Worm (Caenorhabditis elegans): ENCODE data around the gene K08D10.14.

DNA sequence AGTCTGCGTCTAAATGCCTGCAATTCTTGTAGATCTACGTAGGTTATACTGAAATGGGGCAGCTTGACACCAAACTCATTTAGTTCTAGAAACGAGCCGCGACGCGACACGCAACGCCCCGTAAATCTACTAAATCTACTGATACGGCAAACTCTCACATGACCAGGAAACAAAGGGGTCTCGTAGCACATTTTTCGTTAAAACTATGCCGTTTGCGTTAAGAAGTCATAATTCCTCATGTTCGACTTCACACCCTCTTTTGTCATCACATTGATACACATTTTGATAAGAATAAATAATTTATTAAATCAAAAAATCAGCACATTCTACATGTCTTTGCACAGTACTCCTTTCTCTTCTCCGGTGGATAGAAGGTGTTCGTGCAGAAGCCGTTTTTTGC is 33.7 kb upstream of the K08D10.14 start:
- TF ChIP-seq pha-4 (GFP tag; IDR thresholded peaks at IDR 0.05) (no peak), pha-4 (tag; optimal IDR thresholded peaks at IDR 0.05) (no peak), unc-62 (GFP tag; optimal IDR thresholded peaks at IDR 0.05 in 1 of 2) (no peak), unc-62 (tag; optimal IDR thresholded peaks at IDR 0.05) (no peak), aly-2 (tag; optimal IDR thresholded peaks at IDR 0.05) (no peak), dpl-1 (GFP tag; optimal IDR thresholded peaks at IDR 0.05) (no peak)

Measured in whole organism, L4 larva.